Worm (Caenorhabditis elegans): ENCODE data around the gene odr-1.

odr-1 gene

DNA sequence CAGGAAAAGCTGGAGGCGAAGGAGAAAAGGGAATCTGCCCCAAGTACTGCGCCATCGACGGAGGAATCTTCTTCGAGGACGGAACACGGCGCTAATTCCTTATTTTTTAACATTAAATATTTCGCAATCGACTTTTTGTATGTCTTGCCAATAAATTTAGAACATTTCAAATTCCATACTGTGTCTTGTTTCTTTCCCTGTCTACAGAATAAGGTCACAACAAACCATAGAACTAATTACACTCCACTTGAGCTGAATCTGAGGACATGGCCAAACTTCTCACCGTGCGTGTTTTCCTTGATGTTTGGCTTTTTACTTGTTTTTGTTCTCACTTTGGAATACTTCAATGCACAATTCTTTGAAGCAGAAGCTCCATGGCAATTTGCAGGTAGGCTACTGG lies 41.6 kb upstream of the odr-1 start, which contains the start of gene F54B11.4:
Gene F54B11.4 (plus strand): TSS at position 301 of the 400 bp plus-strand sequence.
- TF ChIP-seq ztf-1 (GFP tag; conservative IDR thresholded peaks at IDR 0.05), result no peak
- TF ChIP-seq ztf-4 (tag; optimal IDR thresholded peaks at IDR 0.05), result no peak
- no peak for TF ChIP-seq blmp-1 (tag; optimal IDR thresholded peaks at IDR 0.05; ENCODE audit: insufficient read depth)

DNA sequence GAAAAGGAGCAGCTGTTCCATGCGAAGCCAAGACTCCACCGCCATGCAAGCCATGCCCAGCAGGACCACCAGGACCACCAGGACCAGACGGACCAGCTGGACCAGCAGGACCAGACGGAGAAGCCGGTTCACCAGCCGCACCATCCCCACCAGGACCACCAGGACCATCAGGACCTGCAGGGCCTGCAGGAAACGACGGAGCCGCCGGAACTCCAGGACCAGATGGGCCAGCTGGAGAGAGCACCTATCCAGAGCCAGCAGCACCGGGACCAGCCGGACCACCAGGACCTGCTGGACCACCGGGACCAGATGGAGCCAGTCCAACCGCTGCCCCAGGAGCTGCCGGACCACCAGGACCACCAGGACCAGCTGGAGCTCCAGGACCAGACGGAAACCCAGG lies 41.2 kb upstream of the odr-1 start:
- TF ChIP-seq R02D3.7 (tag; optimal IDR thresholded peaks at IDR 0.05) (no peak), sem-4 (tag; optimal IDR thresholded peaks at IDR 0.05) (no peak), crh-2 (tag; optimal IDR thresholded peaks at IDR 0.05) (no peak), lin-11 (tag; optimal IDR thresholded peaks at IDR 0.05) (no peak), unc-62 (GFP tag; optimal IDR thresholded peaks at IDR 0.05) (no peak), nhr-23 (tag; optimal IDR thresholded peaks at IDR 0.05) (no peak), nhr-77 (tag; optimal IDR thresholded peaks at IDR 0.05) (no peak), elt-3 (tag; optimal IDR thresholded peaks at IDR 0.05) (no peak), unc-39 (tag; optimal IDR thresholded peaks at IDR 0.05) (no peak), ceh-16 (tag; optimal IDR thresholded peaks at IDR 0.05) (no peak), nhr-237 (tag; optimal IDR thresholded peaks at IDR 0.05) (no peak), zag-1 (tag; optimal IDR thresholded peaks at IDR 0.05) (no peak), skn-1 (tag; optimal IDR thresholded peaks at IDR 0.05) (no peak), ztf-1 (GFP tag; conservative IDR thresholded peaks at IDR 0.05) (no peak), elt-1 (tag; optimal IDR thresholded peaks at IDR 0.05) (no peak)

ce11 chrX:13591175-13591574 lies 40.4 kb upstream of the odr-1 start, which contains the start of gene col-44:
TSS of gene col-44 (plus strand) at chrX:13591475.
- no peak for TF ChIP-seq ztf-4 (tag; optimal IDR thresholded peaks at IDR 0.05)
- TF ChIP-seq unc-62 (GFP tag; optimal IDR thresholded peaks at IDR 0.05), result no peak
- no peak for TF ChIP-seq crh-2 (tag; optimal IDR thresholded peaks at IDR 0.05)
- TF ChIP-seq mab-5 (tag; optimal IDR thresholded peaks at IDR 0.05), result no peak
- TF ChIP-seq blmp-1 (tag; optimal IDR thresholded peaks at IDR 0.05; ENCODE audit: insufficient read depth), result no peak
- no peak for TF ChIP-seq R02D3.7 (tag; optimal IDR thresholded peaks at IDR 0.05)
- no peak for TF ChIP-seq snpc-4 (tag; optimal IDR thresholded peaks at IDR 0.05)
- TF ChIP-seq mdl-1 (tag; optimal IDR thresholded peaks at IDR 0.05), result no peak
- no peak for TF ChIP-seq nhr-12 (tag; optimal IDR thresholded peaks at IDR 0.05)
- no peak for TF ChIP-seq nhr-129 (tag; optimal IDR thresholded peaks at IDR 0.05)
- no peak for TF ChIP-seq unc-55 (GFP tag; optimal IDR thresholded peaks at IDR 0.05)
- TF ChIP-seq nhr-10 (tag; optimal IDR thresholded peaks at IDR 0.05), result no peak
- TF ChIP-seq lin-13 (GFP tag; optimal IDR thresholded peaks at IDR 0.05), result no peak
- no peak for TF ChIP-seq lin-39 (tag; optimal IDR thresholded peaks at IDR 0.05)
- no peak for TF ChIP-seq nhr-21 (tag; optimal IDR thresholded peaks at IDR 0.05)
- TF ChIP-seq gmeb-1 (tag; optimal IDR thresholded peaks at IDR 0.05), result no peak
- no peak for TF ChIP-seq nhr-11 (tag; optimal IDR thresholded peaks at IDR 0.05)
- no peak for TF ChIP-seq zag-1 (tag; optimal IDR thresholded peaks at IDR 0.05)
- no peak for TF ChIP-seq alr-1 (tag; optimal IDR thresholded peaks at IDR 0.05)

- TF ChIP-seq Y55F3AM.14 (GFP tag; optimal IDR thresholded peaks at IDR 0.05) (no peak), unc-62 (GFP tag; optimal IDR thresholded peaks at IDR 0.05) (no peak), sem-4 (tag; optimal IDR thresholded peaks at IDR 0.05) (no peak), nhr-25 (tag; optimal IDR thresholded peaks at IDR 0.05) (no peak), elt-3 (tag; optimal IDR thresholded peaks at IDR 0.05) (no peak), blmp-1 (tag; optimal IDR thresholded peaks at IDR 0.05; ENCODE audit: insufficient read depth) (no peak), sma-3 (GFP tag; optimal IDR thresholded peaks at IDR 0.05) (no peak), nhr-6 (tag; optimal IDR thresholded peaks at IDR 0.05) (no peak), crh-2 (tag; optimal IDR thresholded peaks at IDR 0.05) (no peak), lin-39 (tag; optimal IDR thresholded peaks at IDR 0.05) (no peak), sma-9 (GFP tag; optimal IDR thresholded peaks at IDR 0.05) (no peak), sma-9 (tag; optimal IDR thresholded peaks at IDR 0.05) (no peak), unc-39 (tag; optimal IDR thresholded peaks at IDR 0.05) (no peak), ztf-1 (GFP tag; conservative IDR thresholded peaks at IDR 0.05) (no peak), F13H6.1 (tag; optimal IDR thresholded peaks at IDR 0.05) (no peak), zag-1 (tag; optimal IDR thresholded peaks at IDR 0.05) (no peak)
These were observed 39.9 kb upstream of the odr-1 start for ce11 chrX:13590688-13591087.
